Worm (Caenorhabditis elegans) whole organism, midembryonic: ENCODE data around the gene sym-4.

ENCODE experiments used
- T22C8.4 ChIP-seq: fragments of 200-800 bp; sonication (Bioruptor generic); IDR thresholded peaks from 2 replicates; pipeline ENCODE4 v1.3.6; 2022; ENCODE audit warnings: missing genetic modification characterization, missing compliant biosample characterization
- cog-1 ChIP-seq: sonication (generic microtip); optimal IDR thresholded peaks from 2 replicates; lab custom pipeline; 2016; ENCODE audit warnings: missing genetic modification characterization, missing compliant biosample characterization
- flt-1 ChIP-seq: fragments of 200-800 bp; sonication (Bioruptor generic); IDR thresholded peaks from 2 replicates; pipeline ENCODE4 v1.3.6; 2022; ENCODE audit warnings: missing genetic modification characterization, missing compliant biosample characterization
- klf-2 ChIP-seq: fragments of 200-800 bp; sonication (Bioruptor generic); conservative IDR thresholded peaks from 2 replicates; pipeline ENCODE4 v1.3.6; 2022; ENCODE audit warnings: missing genetic modification reagents, missing genetic modification characterization, missing compliant biosample characterization
- med-1 ChIP-seq: sonication (generic microtip); optimal IDR thresholded peaks from 2 replicates; lab custom pipeline; 2017; ENCODE audit warnings: missing genetic modification characterization, mild to moderate bottlenecking, missing compliant biosample characterization, antibody characterized with exemption, missing genetic modification reagents; ENCODE audit not compliant: insufficient read depth
- ref-1 ChIP-seq: fragments of 200-800 bp; sonication (Bioruptor generic); conservative IDR thresholded peaks from 2 replicates; pipeline ENCODE4 v1.3.6; 2022; ENCODE audit warnings: missing genetic modification reagents, missing genetic modification characterization, missing compliant biosample characterization
- tab-1 ChIP-seq: fragments of 200-800 bp; sonication (Bioruptor generic); IDR thresholded peaks from 2 replicates; pipeline ENCODE4 v1.3.6; 2022; ENCODE audit warnings: missing genetic modification characterization, missing compliant biosample characterization
- ztf-23 ChIP-seq: fragments of 200-800 bp; sonication (Bioruptor generic); IDR thresholded peaks from 2 replicates; pipeline ENCODE4 v1.3.6; 2022; ENCODE audit warnings: missing genetic modification reagents, missing genetic modification characterization, missing compliant biosample characterization
- ztf-29 ChIP-seq: fragments of 200-800 bp; sonication (Bioruptor generic); IDR thresholded peaks from 2 replicates; pipeline ENCODE4 v1.3.6; 2022; ENCODE audit warnings: missing genetic modification reagents, missing genetic modification characterization, missing compliant biosample characterization

Gene sym-4

ce11 chrX:14125870-14126269, 43.5 kb downstream of the sym-4 start, which contains the start of gene F28H6.6:
F28H6.6 (minus strand) TSS chrX:14125879.
- TF ChIP-seq ztf-29 (GFP tag; lab: Robert Waterston, UW) = no peak
- TF ChIP-seq ref-1 (GFP tag; lab: Robert Waterston, UW) = no peak
- TF ChIP-seq T22C8.4 (GFP tag; lab: Robert Waterston, UW) = no peak
- TF ChIP-seq klf-2 = no peak
- no peak for TF ChIP-seq ztf-23

ce11 chrX:14118762-14119161, 50.7 kb downstream of the sym-4 start:
- TF ChIP-seq klf-2 (no peak), med-1 (GFP tag; lab: Kevin White, UChicago) (no peak), ref-1 (GFP tag; lab: Robert Waterston, UW) (no peak), cog-1 (tag; lab: Kevin White, UChicago) (no peak), ztf-23 (no peak), tab-1 (no peak)

- TF ChIP-seq ref-1 (GFP tag; lab: Robert Waterston, UW) = peak; percentile 98
- peak; percentile 60 for TF ChIP-seq med-1 (GFP tag; lab: Kevin White, UChicago)
- peak; percentile 98 for TF ChIP-seq tab-1
- TF ChIP-seq T22C8.4 (GFP tag; lab: Robert Waterston, UW) = peak; percentile 92
- peak; percentile 87 for TF ChIP-seq klf-2
- peak; percentile 96 for TF ChIP-seq ztf-23
- peak; percentile 98 for TF ChIP-seq flt-1
- peak; percentile 96 for TF ChIP-seq ztf-29 (GFP tag; lab: Robert Waterston, UW)
- TF ChIP-seq cog-1 (tag; lab: Kevin White, UChicago) = peak; percentile 12
Observed at ce11 chrX:14115480-14116161, 53.8 kb downstream of the sym-4 start, which contains the start of gene F28H6.7. F28H6.7 (plus strand) TSS chrX:14116111.
